Worm (Caenorhabditis elegans): ENCODE data around the gene srx-86.

Gene srx-86

ce11 chrV:11562643-11563042 is at the start of gene srx-86:
Gene srx-86, plus strand, starts transcription at chrV:11562943.
- no peak for TF ChIP-seq klf-2 (GFP tag; conservative IDR thresholded peaks at IDR 0.05)
- TF ChIP-seq ztf-23 (GFP tag; IDR thresholded peaks at IDR 0.05): no peak
- no peak for TF ChIP-seq cog-1 (tag; optimal IDR thresholded peaks at IDR 0.05)
- TF ChIP-seq ztf-29 (GFP tag; IDR thresholded peaks at IDR 0.05): no peak
- no peak for TF ChIP-seq tab-1 (GFP tag; IDR thresholded peaks at IDR 0.05)
- no peak for TF ChIP-seq flt-1 (GFP tag; IDR thresholded peaks at IDR 0.05)
- TF ChIP-seq T22C8.4 (GFP tag; IDR thresholded peaks at IDR 0.05): no peak
- TF ChIP-seq ref-1 (GFP tag; conservative IDR thresholded peaks at IDR 0.05): no peak
- TF ChIP-seq med-1 (GFP tag; optimal IDR thresholded peaks at IDR 0.05; ENCODE audit: insufficient read depth): no peak

- TF ChIP-seq T22C8.4 (GFP tag; IDR thresholded peaks at IDR 0.05): no peak
- TF ChIP-seq tab-1 (GFP tag; IDR thresholded peaks at IDR 0.05): no peak
- TF ChIP-seq cog-1 (tag; optimal IDR thresholded peaks at IDR 0.05): no peak
- TF ChIP-seq ztf-29 (GFP tag; IDR thresholded peaks at IDR 0.05): no peak
- TF ChIP-seq ref-1 (GFP tag; conservative IDR thresholded peaks at IDR 0.05): no peak
These were observed 49.3 kb upstream of the srx-86 start, which contains the start of gene C55A6.3 for ce11 chrV:11513432-11513831. Gene C55A6.3, minus strand, starts transcription at chrV:11513532.

DNA sequence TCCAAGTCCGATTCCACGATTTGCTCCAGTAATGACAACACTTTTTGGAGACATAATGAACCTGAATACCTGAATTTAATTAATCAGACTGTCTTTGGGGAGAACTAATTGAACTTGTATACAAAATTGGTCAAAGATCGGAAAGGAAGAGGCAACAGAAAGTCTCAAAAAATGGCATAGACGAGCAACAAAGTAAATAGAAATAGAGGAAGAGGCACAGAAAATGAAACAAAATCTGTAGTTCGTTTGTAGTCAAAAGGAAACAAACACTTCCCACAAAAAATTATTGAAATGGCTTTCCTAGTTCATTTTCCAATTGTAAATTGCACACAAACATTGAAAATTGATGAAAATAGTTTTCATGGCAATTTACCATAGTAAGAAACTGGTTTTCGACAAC is 48.1 kb upstream of the srx-86 start, which contains the start of gene C55A6.6:
TSS of gene C55A6.6 (minus strand) at position 61 of the 400 bp plus-strand sequence.
- TF ChIP-seq flt-1 (GFP tag; IDR thresholded peaks at IDR 0.05): no peak
- no peak for TF ChIP-seq ztf-23 (GFP tag; IDR thresholded peaks at IDR 0.05)
- no peak for TF ChIP-seq klf-2 (GFP tag; conservative IDR thresholded peaks at IDR 0.05)
- no peak for TF ChIP-seq ref-1 (GFP tag; conservative IDR thresholded peaks at IDR 0.05)
- TF ChIP-seq tab-1 (GFP tag; IDR thresholded peaks at IDR 0.05): no peak
- TF ChIP-seq cog-1 (tag; optimal IDR thresholded peaks at IDR 0.05): no peak
- no peak for TF ChIP-seq ztf-29 (GFP tag; IDR thresholded peaks at IDR 0.05)
- no peak for TF ChIP-seq med-1 (GFP tag; optimal IDR thresholded peaks at IDR 0.05; ENCODE audit: insufficient read depth)
- no peak for TF ChIP-seq T22C8.4 (GFP tag; IDR thresholded peaks at IDR 0.05)

DNA sequence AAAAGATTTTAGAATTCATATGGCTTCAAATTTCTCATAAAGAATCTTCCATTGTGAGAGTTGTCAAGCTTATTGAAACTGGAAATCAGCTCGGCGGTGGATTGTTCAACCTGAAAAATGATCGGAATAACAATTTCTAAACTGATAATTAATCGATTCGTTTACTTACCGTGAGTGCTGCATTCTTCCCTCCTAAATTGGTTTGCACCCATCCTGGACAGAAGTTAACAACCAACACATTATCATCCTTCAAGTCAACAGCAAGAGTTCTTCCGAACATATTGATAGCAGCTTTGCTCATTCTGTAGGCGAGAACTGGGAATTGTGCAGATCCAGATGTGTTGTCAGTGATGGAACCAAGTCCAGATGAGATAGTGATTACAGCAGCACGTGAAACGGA is 47.6 kb upstream of the srx-86 start:
- TF ChIP-seq ref-1 (GFP tag; conservative IDR thresholded peaks at IDR 0.05) (no peak), cog-1 (tag; optimal IDR thresholded peaks at IDR 0.05) (no peak), T22C8.4 (GFP tag; IDR thresholded peaks at IDR 0.05) (no peak), klf-2 (GFP tag; conservative IDR thresholded peaks at IDR 0.05) (no peak), ztf-23 (GFP tag; IDR thresholded peaks at IDR 0.05) (no peak), tab-1 (GFP tag; IDR thresholded peaks at IDR 0.05) (no peak), med-1 (GFP tag; optimal IDR thresholded peaks at IDR 0.05; ENCODE audit: insufficient read depth) (no peak)

- TF ChIP-seq cog-1 (tag; optimal IDR thresholded peaks at IDR 0.05) (no peak), flt-1 (GFP tag; IDR thresholded peaks at IDR 0.05) (no peak), klf-2 (GFP tag; conservative IDR thresholded peaks at IDR 0.05) (no peak), tab-1 (GFP tag; IDR thresholded peaks at IDR 0.05) (no peak), ref-1 (GFP tag; conservative IDR thresholded peaks at IDR 0.05) (no peak), T22C8.4 (GFP tag; IDR thresholded peaks at IDR 0.05) (no peak), ztf-23 (GFP tag; IDR thresholded peaks at IDR 0.05) (no peak), med-1 (GFP tag; optimal IDR thresholded peaks at IDR 0.05; ENCODE audit: insufficient read depth) (no peak)
These were observed 46.6 kb upstream of the srx-86 start, which contains the start of gene sdz-8 for ce11 chrV:11516141-11516591. Gene sdz-8, minus strand, starts transcription at chrV:11516191.

DNA sequence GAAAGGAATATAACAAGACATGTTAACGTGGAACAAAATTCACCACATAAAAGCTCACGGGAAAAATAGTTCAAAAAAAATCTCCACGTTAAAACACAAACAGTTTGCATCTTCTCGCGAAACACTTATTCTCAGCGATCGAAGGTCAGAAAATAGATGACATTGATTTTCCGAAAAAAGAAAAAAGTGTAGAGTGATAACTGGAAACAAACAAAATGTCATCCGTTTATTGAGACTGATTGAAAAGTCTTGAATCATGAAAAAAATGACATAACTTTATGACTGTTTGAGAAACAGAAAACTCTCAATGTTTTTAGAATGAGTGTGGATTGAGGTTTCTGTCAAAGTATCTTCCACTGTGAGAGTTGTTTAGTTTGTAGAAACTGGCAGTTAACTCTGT is 45.0 kb upstream of the srx-86 start, which contains the start of gene C55A6.4:
TSS of gene C55A6.4 (minus strand) at position 101 of the 400 bp plus-strand sequence.
- TF ChIP-seq ref-1 (GFP tag; conservative IDR thresholded peaks at IDR 0.05) (no peak), klf-2 (GFP tag; conservative IDR thresholded peaks at IDR 0.05) (no peak), tab-1 (GFP tag; IDR thresholded peaks at IDR 0.05) (no peak), T22C8.4 (GFP tag; IDR thresholded peaks at IDR 0.05) (no peak), med-1 (GFP tag; optimal IDR thresholded peaks at IDR 0.05; ENCODE audit: insufficient read depth) (no peak), ztf-23 (GFP tag; IDR thresholded peaks at IDR 0.05) (no peak), cog-1 (tag; optimal IDR thresholded peaks at IDR 0.05) (no peak), flt-1 (GFP tag; IDR thresholded peaks at IDR 0.05) (no peak)

DNA sequence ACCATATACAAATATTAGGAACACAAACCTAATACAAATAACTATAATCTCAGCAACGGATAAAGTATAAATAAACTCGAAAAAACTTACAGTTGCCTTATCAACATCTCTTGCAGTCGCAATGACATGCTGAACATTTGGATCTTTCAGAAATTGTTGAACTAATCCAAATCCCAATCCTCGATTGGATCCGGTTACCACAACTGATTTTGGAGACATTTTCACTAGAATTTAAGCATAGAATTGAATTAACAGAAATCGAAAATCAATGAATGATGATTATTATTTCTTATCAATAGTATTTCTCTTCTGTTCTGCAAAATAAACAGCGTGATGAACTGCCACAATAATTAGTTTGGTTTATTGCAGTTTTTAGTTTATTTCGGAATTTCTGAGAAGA is 42.5 kb upstream of the srx-86 start, which contains the start of the genes C55A6.11 and C55A6.7:
TSS of gene C55A6.11 (plus strand) at position 301 of the 400 bp plus-strand sequence.
TSS of gene C55A6.7 (minus strand) at position 316 of the 400 bp plus-strand sequence.
- TF ChIP-seq cog-1 (tag; optimal IDR thresholded peaks at IDR 0.05) (no peak), ztf-29 (GFP tag; IDR thresholded peaks at IDR 0.05) (no peak), ztf-23 (GFP tag; IDR thresholded peaks at IDR 0.05) (no peak), klf-2 (GFP tag; conservative IDR thresholded peaks at IDR 0.05) (no peak), ref-1 (GFP tag; conservative IDR thresholded peaks at IDR 0.05) (no peak), flt-1 (GFP tag; IDR thresholded peaks at IDR 0.05) (no peak), tab-1 (GFP tag; IDR thresholded peaks at IDR 0.05) (no peak), med-1 (GFP tag; optimal IDR thresholded peaks at IDR 0.05; ENCODE audit: insufficient read depth) (no peak), T22C8.4 (GFP tag; IDR thresholded peaks at IDR 0.05) (no peak)

- TF ChIP-seq T22C8.4 (GFP tag; IDR thresholded peaks at IDR 0.05) (no peak; the same call in 1 of the 2 replicates), tab-1 (GFP tag; IDR thresholded peaks at IDR 0.05) (peak; percentile 30; the same call in 1 of the 2 replicates), ref-1 (GFP tag; conservative IDR thresholded peaks at IDR 0.05) (no peak), klf-2 (GFP tag; conservative IDR thresholded peaks at IDR 0.05) (no peak), med-1 (GFP tag; optimal IDR thresholded peaks at IDR 0.05; ENCODE audit: insufficient read depth) (peak; percentile 27), cog-1 (tag; optimal IDR thresholded peaks at IDR 0.05) (peak; percentile 52), flt-1 (GFP tag; IDR thresholded peaks at IDR 0.05) (peak; percentile 67; the same call in 1 of the 2 replicates), ztf-29 (GFP tag; IDR thresholded peaks at IDR 0.05) (no peak), ztf-23 (GFP tag; IDR thresholded peaks at IDR 0.05) (peak; percentile 78)
These were observed 41.3 kb upstream of the srx-86 start, which contains the start of gene pafo-1 for ce11 chrV:11521448-11521847. Gene pafo-1, plus strand, starts transcription at chrV:11521703.

DNA sequence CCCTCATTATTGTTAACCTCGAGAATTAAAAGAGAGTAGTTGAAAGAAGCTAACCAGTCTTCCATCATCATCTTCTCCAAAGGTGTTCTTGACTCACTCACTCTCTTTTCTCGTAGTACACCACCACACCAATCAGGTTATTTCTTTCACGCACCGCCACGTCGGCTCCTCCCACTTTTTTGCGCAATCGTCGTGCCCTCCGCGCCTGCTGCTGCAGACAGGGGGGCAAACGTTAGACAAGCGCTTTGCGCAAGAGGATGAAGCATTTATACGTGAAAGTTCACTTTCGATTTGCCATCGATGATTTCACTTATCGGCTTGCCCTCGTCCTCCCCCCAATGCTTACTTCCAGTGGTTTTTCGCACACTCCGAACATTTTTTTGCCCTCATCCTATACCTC is 37.4 kb upstream of the srx-86 start:
- no peak for TF ChIP-seq flt-1 (GFP tag; IDR thresholded peaks at IDR 0.05)
- no peak for TF ChIP-seq ref-1 (GFP tag; conservative IDR thresholded peaks at IDR 0.05)
- no peak for TF ChIP-seq med-1 (GFP tag; optimal IDR thresholded peaks at IDR 0.05; ENCODE audit: insufficient read depth)
- no peak for TF ChIP-seq ztf-23 (GFP tag; IDR thresholded peaks at IDR 0.05)
- TF ChIP-seq cog-1 (tag; optimal IDR thresholded peaks at IDR 0.05): no peak

Data from whole organism, midembryonic.